Fruit fly (Drosophila melanogaster) whole organism, embryonic: ENCODE results near the gene Gr64f.

ENCODE experiments used
- B-H1 ChIP-seq: fragments of 200-800 bp; sonication (Bioruptor generic); IDR thresholded peaks from 3 replicates; pipeline ENCODE4 v1.3.6; 2022; ENCODE audit warnings: missing biosample characterization, missing genetic modification characterization
- CG10209 ChIP-seq: fragments of 200-800 bp; sonication (Bioruptor generic); optimal IDR thresholded peaks from 3 replicates; lab custom pipeline; 2017; ENCODE audit warnings: missing biosample characterization, mild to moderate bottlenecking, missing genetic modification characterization, missing genetic modification reagents
- CG10267 ChIP-seq: fragments of 200-800 bp; sonication (Bioruptor generic); optimal IDR thresholded peaks from 2 replicates; lab custom pipeline; 2018; ENCODE audit warnings: missing biosample characterization, mild to moderate bottlenecking, missing genetic modification characterization, moderate library complexity
- CG10979 ChIP-seq: fragments of 200-800 bp; sonication (Bioruptor generic); optimal IDR thresholded peaks from 2 replicates; lab custom pipeline; 2018; ENCODE audit warnings: missing biosample characterization, mild to moderate bottlenecking, missing genetic modification characterization, moderate library complexity
- CG13287 ChIP-seq: fragments of 200-800 bp; sonication (Bioruptor generic); IDR thresholded peaks from 2 replicates; pipeline ENCODE4 v1.3.6; 2022; ENCODE audit warnings: missing biosample characterization, missing genetic modification characterization; ENCODE audit not compliant: partially characterized antibody
- CG13775 ChIP-seq: fragments of 200-800 bp; sonication (Bioruptor generic); optimal IDR thresholded peaks from 3 replicates; lab custom pipeline; 2017; ENCODE audit warnings: missing biosample characterization, mild to moderate bottlenecking, missing genetic modification characterization
- CG15514 ChIP-seq: fragments of 200-800 bp; sonication (Bioruptor generic); optimal IDR thresholded peaks from 3 replicates; lab custom pipeline; 2017; ENCODE audit warnings: missing biosample characterization, missing genetic modification characterization, mild to moderate bottlenecking, moderate library complexity, missing genetic modification reagents
- CG17359 ChIP-seq: fragments of 200-800 bp; sonication (Bioruptor generic); optimal IDR thresholded peaks from 3 replicates; lab custom pipeline; 2018; ENCODE audit warnings: missing biosample characterization, mild to moderate bottlenecking, missing genetic modification characterization, moderate library complexity
- CG17568 ChIP-seq: fragments of 200-800 bp; sonication (Bioruptor generic); optimal IDR thresholded peaks from 2 replicates; lab custom pipeline; 2018; ENCODE audit warnings: missing biosample characterization, mild to moderate bottlenecking, missing genetic modification characterization, moderate library complexity
- CG18011 ChIP-seq: fragments of 200-800 bp; sonication (Bioruptor generic); optimal IDR thresholded peaks from 2 replicates; lab custom pipeline; 2017; ENCODE audit warnings: missing biosample characterization, missing genetic modification characterization, mild to moderate bottlenecking, moderate library complexity, missing genotype
- CG30403 ChIP-seq: fragments of 200-800 bp; sonication (Bioruptor generic); optimal IDR thresholded peaks from 3 replicates; lab custom pipeline; 2016; ENCODE audit warnings: missing biosample characterization, missing genetic modification characterization
- CG31224 ChIP-seq: fragments of 200-800 bp; sonication (Bioruptor generic); IDR thresholded peaks from 2 replicates; pipeline ENCODE4 v1.3.6; 2022; ENCODE audit warnings: missing biosample characterization, missing genetic modification characterization
- CG31441 ChIP-seq: fragments of 200-800 bp; sonication (Bioruptor generic); IDR thresholded peaks from 2 replicates; pipeline ENCODE4 v1.3.6; 2022; ENCODE audit warnings: missing biosample characterization, missing genetic modification characterization
- CG6791 ChIP-seq: fragments of 200-800 bp; sonication (Bioruptor generic); IDR thresholded peaks from 3 replicates; pipeline ENCODE4 v1.3.6; 2022; ENCODE audit warnings: missing biosample characterization, missing genetic modification characterization; ENCODE audit not compliant: partially characterized antibody
- CG6813 ChIP-seq: fragments of 200-800 bp; sonication (Bioruptor generic); optimal IDR thresholded peaks from 2 replicates; lab custom pipeline; 2017; ENCODE audit warnings: missing biosample characterization, missing genetic modification characterization, mild to moderate bottlenecking, moderate library complexity, missing genetic modification reagents
- CG7271 ChIP-seq: fragments of 200-800 bp; sonication (Bioruptor generic); optimal IDR thresholded peaks from 2 replicates; lab custom pipeline; 2018; ENCODE audit warnings: missing biosample characterization, mild to moderate bottlenecking, missing genetic modification characterization, moderate library complexity
- CG7786 ChIP-seq: fragments of 200-800 bp; sonication (Bioruptor generic); optimal IDR thresholded peaks from 2 replicates; lab custom pipeline; 2016; ENCODE audit warnings: missing biosample characterization, missing genetic modification characterization
- CG8924 ChIP-seq: fragments of 200-800 bp; optimal IDR thresholded peaks from 3 replicates; lab custom pipeline; 2019; ENCODE audit warnings: missing biosample characterization, mild to moderate bottlenecking, missing genetic modification characterization, moderate library complexity
- CG9817 ChIP-seq: fragments of 200-800 bp; sonication (Bioruptor generic); optimal IDR thresholded peaks from 2 replicates; lab custom pipeline; 2018; ENCODE audit warnings: missing biosample characterization, mild to moderate bottlenecking, missing genetic modification characterization, moderate library complexity
- Ets97D ChIP-seq: fragments of 200-800 bp; sonication (Bioruptor generic); optimal IDR thresholded peaks from 3 replicates; lab custom pipeline; 2016; ENCODE audit warnings: missing biosample characterization, missing genetic modification characterization
- Hand ChIP-seq: fragments of 200-800 bp; sonication (Bioruptor generic); optimal IDR thresholded peaks from 2 replicates; lab custom pipeline; 2017; ENCODE audit warnings: mild to moderate bottlenecking, missing biosample characterization, missing genetic modification reagents, missing genetic modification characterization
- Kr ChIP-seq: fragments of 200-800 bp; sonication (Bioruptor generic); optimal IDR thresholded peaks from 2 replicates; lab custom pipeline; 2017; ENCODE audit warnings: missing biosample characterization, mild to moderate bottlenecking, missing genetic modification characterization
- Mes4 ChIP-seq: fragments of 200-800 bp; sonication (Bioruptor generic); optimal IDR thresholded peaks from 2 replicates; lab custom pipeline; 2016; ENCODE audit warnings: missing biosample characterization, missing genetic modification characterization
- NK7.1 ChIP-seq: fragments of 200-800 bp; sonication (Bioruptor generic); optimal IDR thresholded peaks from 3 replicates; lab custom pipeline; 2016; ENCODE audit warnings: missing biosample characterization, missing genetic modification characterization
- Nf-YA ChIP-seq: fragments of 200-800 bp; sonication (Bioruptor generic); IDR thresholded peaks from 2 replicates; pipeline ENCODE4 v1.3.6; 2022; ENCODE audit warnings: missing biosample characterization, missing genetic modification characterization
- Side ChIP-seq: fragments of 200-800 bp; sonication (Bioruptor generic); optimal IDR thresholded peaks from 2 replicates; lab custom pipeline; 2016; ENCODE audit warnings: missing biosample characterization, missing genetic modification characterization
- Six4 ChIP-seq: fragments of 200-800 bp; sonication (Bioruptor generic); optimal IDR thresholded peaks from 2 replicates; lab custom pipeline; 2016; ENCODE audit warnings: missing biosample characterization, missing genetic modification characterization
- Sox102F ChIP-seq: fragments of 200-800 bp; sonication (Bioruptor generic); optimal IDR thresholded peaks from 2 replicates; lab custom pipeline; 2018; ENCODE audit warnings: missing biosample characterization, mild to moderate bottlenecking, missing genetic modification characterization, moderate library complexity
- TFAM ChIP-seq: fragments of 200-800 bp; sonication (Bioruptor generic); optimal IDR thresholded peaks from 2 replicates; lab custom pipeline; 2017; ENCODE audit warnings: missing biosample characterization, missing genetic modification characterization, inconsistent platforms
- Xbp1 ChIP-seq: fragments of 200-800 bp; sonication (Bioruptor generic); optimal IDR thresholded peaks from 3 replicates; lab custom pipeline; 2016; ENCODE audit warnings: missing biosample characterization, mild to moderate bottlenecking, missing genetic modification characterization
- amos ChIP-seq: fragments of 200-800 bp; sonication (Bioruptor generic); IDR thresholded peaks from 2 replicates; pipeline ENCODE4 v1.3.6; 2022; ENCODE audit warnings: missing biosample characterization, missing genetic modification characterization; ENCODE audit not compliant: partially characterized antibody
- aop ChIP-seq: fragments of 200-800 bp; sonication (Bioruptor generic); IDR thresholded peaks from 2 replicates; pipeline ENCODE4 v1.3.6; 2022; ENCODE audit warnings: missing biosample characterization, missing genetic modification characterization
- bowl ChIP-seq: fragments of 200-800 bp; sonication (Bioruptor generic); IDR thresholded peaks from 2 replicates; pipeline ENCODE4 v1.3.6; 2022; ENCODE audit warnings: missing biosample characterization, missing genetic modification characterization
- cad ChIP-seq: fragments of >200 bp; optimal IDR thresholded peaks from 2 replicates; lab custom pipeline; 2017; ENCODE audit warnings: missing biosample characterization, missing genetic modification characterization
- chn ChIP-seq: fragments of 200-800 bp; sonication (Bioruptor generic); optimal IDR thresholded peaks from 2 replicates; lab custom pipeline; 2016; ENCODE audit warnings: missing biosample characterization, missing genetic modification characterization
- dmrt99B ChIP-seq: fragments of 200-800 bp; sonication (Bioruptor generic); optimal IDR thresholded peaks from 2 replicates; lab custom pipeline; 2018; ENCODE audit warnings: missing biosample characterization, mild to moderate bottlenecking, missing genetic modification characterization, moderate library complexity
- en ChIP-seq: fragments of 200-800 bp; sonication (Bioruptor generic); optimal IDR thresholded peaks from 2 replicates; lab custom pipeline; 2016; ENCODE audit warnings: missing biosample characterization, missing genetic modification characterization
- grn ChIP-seq: fragments of 200-800 bp; sonication (Bioruptor generic); optimal IDR thresholded peaks from 3 replicates; lab custom pipeline; 2017; ENCODE audit warnings: missing biosample characterization, missing genetic modification characterization
- jing ChIP-seq: fragments of 200-800 bp; sonication (Bioruptor generic); optimal IDR thresholded peaks from 2 replicates; lab custom pipeline; 2018; ENCODE audit warnings: missing biosample characterization, mild to moderate bottlenecking, missing genetic modification characterization
- mld ChIP-seq: fragments of 200-800 bp; sonication (Bioruptor generic); IDR thresholded peaks from 3 replicates; pipeline ENCODE4 v1.3.6; 2022; ENCODE audit warnings: missing biosample characterization, missing genetic modification characterization; ENCODE audit not compliant: partially characterized antibody
- otp ChIP-seq: fragments of 200-800 bp; sonication (Bioruptor generic); IDR thresholded peaks from 3 replicates; pipeline ENCODE4, ENCODE4 v1.3.6; 2022; ENCODE audit warnings: missing biosample characterization, missing genetic modification characterization
- peb ChIP-seq: fragments of 200-800 bp; sonication (Bioruptor generic); IDR thresholded peaks from 2 replicates; pipeline ENCODE4 v1.3.6; 2022; ENCODE audit warnings: missing biosample characterization, missing genetic modification characterization
- pros ChIP-seq: fragments of 200-800 bp; sonication (Bioruptor generic); optimal IDR thresholded peaks from 3 replicates; lab custom pipeline; 2019; ENCODE audit warnings: missing biosample characterization, mild to moderate bottlenecking, missing genetic modification characterization, moderate library complexity
- row ChIP-seq: fragments of 200-800 bp; sonication (Bioruptor generic); IDR thresholded peaks from 3 replicates; pipeline ENCODE4 v1.3.6; 2022; ENCODE audit warnings: missing biosample characterization, missing genetic modification characterization
- scrt ChIP-seq: fragments of 200-800 bp; sonication (Bioruptor generic); optimal IDR thresholded peaks from 2 replicates; lab custom pipeline; 2018; ENCODE audit warnings: missing biosample characterization, mild to moderate bottlenecking, missing genetic modification characterization, moderate library complexity
- sim ChIP-seq: fragments of 200-800 bp; sonication (Bioruptor generic); IDR thresholded peaks from 2 replicates; pipeline ENCODE4 v1.3.6; 2022; ENCODE audit warnings: missing biosample characterization, missing genetic modification characterization
- slou ChIP-seq: fragments of 200-800 bp; sonication (Bioruptor generic); optimal IDR thresholded peaks from 3 replicates; lab custom pipeline; 2016; ENCODE audit warnings: missing biosample characterization, missing genetic modification characterization
- so ChIP-seq: fragments of 200-800 bp; sonication (Bioruptor generic); IDR thresholded peaks from 3 replicates; pipeline ENCODE4 v1.3.6; 2022; ENCODE audit warnings: missing biosample characterization, missing genetic modification characterization
- sr ChIP-seq: fragments of 200-800 bp; sonication (Bioruptor generic); IDR thresholded peaks from 3 replicates; pipeline ENCODE4 v1.3.6; 2022; ENCODE audit warnings: missing biosample characterization, missing genetic modification characterization
- tio ChIP-seq: fragments of 200-800 bp; sonication (Bioruptor generic); optimal IDR thresholded peaks from 2 replicates; lab custom pipeline; 2017; ENCODE audit warnings: missing biosample characterization, missing genetic modification characterization, inconsistent platforms

The Gr64f gene

DNA sequence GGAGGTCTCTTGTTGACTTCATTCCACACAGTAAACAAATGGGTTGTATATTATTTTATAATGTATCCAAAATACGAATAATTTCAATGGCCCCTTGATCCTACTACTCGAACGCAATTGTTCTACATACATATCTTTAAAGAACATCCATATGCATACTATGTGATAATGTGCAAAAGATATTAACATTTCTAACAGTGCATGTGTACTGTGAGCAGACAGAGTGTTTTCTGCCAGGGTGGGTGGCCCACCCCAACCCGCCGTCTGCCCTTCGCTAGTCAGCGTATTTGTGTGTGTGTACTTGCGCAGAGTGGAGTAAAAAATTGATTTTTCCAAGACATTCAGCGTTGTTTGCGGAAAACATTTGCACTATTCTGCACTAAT lies 35.4 kb downstream of the Gr64f start (continued):
- TF ChIP-seq CG10979 (tag; lab: Kevin White, UChicago) (peak; percentile 29), Side (peak; percentile 45), CG6791 (no peak), CG31224 (GFP tag; lab: Robert Waterston, UW) (peak; percentile 61), so (peak; percentile 8; the same call in 1 of the 3 replicates), CG13775 (GFP tag; lab: Kevin White, UChicago) (no peak), CG10209 (no peak), CG15514 (GFP tag; lab: Kevin White, UChicago) (peak; percentile 50), amos (GFP tag; lab: Robert Waterston, UW) (no peak), aop (GFP tag; lab: Robert Waterston, UW) (0 out of 2 replicates have a peak, but pooled peaks have one; percentile 33), Kr (no peak), CG7786 (GFP tag; lab: Kevin White, UChicago) (peak; percentile 26), Ets97D (GFP tag; lab: Kevin White, UChicago) (no peak), CG9817 (tag; lab: Kevin White, UChicago) (peak; percentile 56), peb (GFP tag; lab: Robert Waterston, UW) (peak; percentile 38; the same call in 1 of the 2 replicates), mld (GFP tag; lab: Robert Waterston, UW) (no peak), jing (peak; percentile 68), scrt (GFP tag; lab: Kevin White, UChicago) (no peak), CG7271 (tag; lab: Kevin White, UChicago) (no peak), CG6813 (peak; percentile 61), CG17568 (GFP tag; lab: Kevin White, UChicago) (peak; percentile 4), CG31441 (peak; percentile 38; the same call in 1 of the 2 replicates), pros (no peak), sim (GFP tag; lab: Robert Waterston, UW) (no peak), CG17359 (tag; lab: Kevin White, UChicago) (peak; percentile 75), cad (no peak), B-H1 (GFP tag; lab: Robert Waterston, UW) (peak; percentile 74), NK7.1 (no peak), CG13287 (GFP tag; lab: Robert Waterston, UW) (no peak), chn (GFP tag; lab: Kevin White, UChicago) (peak; percentile 23), row (GFP tag; lab: Robert Waterston, UW) (peak; percentile 69), Nf-YA (GFP tag; lab: Robert Waterston, UW) (0 out of 2 replicates have a peak, but pooled peaks have one; percentile 8), CG18011 (GFP tag; lab: Kevin White, UChicago) (no peak), tio (peak; percentile 23), otp (GFP tag; lab: Robert Waterston, UW) (peak; percentile 64; the same call in 1 of the 3 replicates), sr (GFP tag; lab: Robert Waterston, UW) (peak; percentile 34; the same call in 1 of the 3 replicates), Six4 (GFP tag; lab: Kevin White, UChicago) (peak; percentile 19), grn (GFP tag; lab: Kevin White, UChicago) (no peak), Mes4 (GFP tag; lab: Kevin White, UChicago) (no peak), CG30403 (no peak), Hand (GFP tag; lab: Kevin White, UChicago) (no peak), dmrt99B (tag; lab: Kevin White, UChicago) (no peak), CG10267 (tag; lab: Kevin White, UChicago) (no peak), slou (GFP tag; lab: Kevin White, UChicago) (peak; percentile 31), TFAM (GFP tag; lab: Kevin White, UChicago) (no peak), bowl (GFP tag; lab: Robert Waterston, UW) (peak; percentile 29; the same call in 1 of the 2 replicates), Sox102F (peak; percentile 70), CG8924 (tag; lab: Kevin White, UChicago) (no peak), Xbp1 (GFP tag; lab: Kevin White, UChicago) (peak; percentile 64), en (GFP tag; lab: Kevin White, UChicago) (no peak)
